Worm (Caenorhabditis elegans) whole organism, young adult: ENCODE results near the gene F07C3.9.

Experiments
- C06A6.2 ChIP-seq: fragments of 200-800 bp; sonication (Bioruptor generic); conservative IDR thresholded peaks from 2 replicates; pipeline ENCODE4 v1.3.6; 2022; ENCODE audit warnings: missing genetic modification characterization, missing compliant biosample characterization
- K11D2.4 ChIP-seq: fragments of 200-800 bp; sonication (Bioruptor generic); IDR thresholded peaks from 2 replicates; pipeline ENCODE4 v1.3.6; 2022; ENCODE audit warnings: missing genetic modification reagents, missing genetic modification characterization, missing compliant biosample characterization
- dpff-1 ChIP-seq: sonication (generic microtip); optimal IDR thresholded peaks from 2 replicates; lab custom pipeline; 2017; ENCODE audit warnings: mild to moderate bottlenecking, missing genetic modification characterization, missing compliant biosample characterization
- dpl-1 ChIP-seq: fragments of 150-350 bp; optimal IDR thresholded peaks from 2 replicates; lab custom pipeline; 2014; ENCODE audit warnings: missing biosample characterization, missing genetic modification reagents, missing genetic modification characterization
- him-1 ChIP-seq: sonication (generic microtip); optimal IDR thresholded peaks from 2 replicates; lab custom pipeline; 2016; ENCODE audit warnings: missing genotype, missing genetic modification reagents, missing genetic modification characterization, missing compliant biosample characterization
- lin-35 ChIP-seq, 3 experiments: fragments of 150-350 bp in 2 of 3; sonication (generic microtip) in 1 of 3; optimal IDR thresholded peaks; 2 replicates each; lab custom pipeline; 2014 to 2018; ENCODE audit warnings: missing biosample characterization in 3 of 3, missing genetic modification characterization in 3 of 3, missing genetic modification reagents in 3 of 3
- snpc-4 ChIP-seq, 5 experiments: fragments of 150-350 bp in 1 of 5; sonication (generic microtip) in 4 of 5; optimal IDR thresholded peaks; 2 replicates each; lab custom pipeline; 2014 to 2018; ENCODE audit warnings: missing genetic modification characterization in 5 of 5, missing biosample characterization in 3 of 5, antibody characterized with exemption in 2 of 5, mild to moderate bottlenecking in 2 of 5, missing compliant biosample characterization in 2 of 5, missing genotype in 2 of 5, moderate library complexity in 2 of 5, missing genetic modification reagents in 1 of 5

DNA sequence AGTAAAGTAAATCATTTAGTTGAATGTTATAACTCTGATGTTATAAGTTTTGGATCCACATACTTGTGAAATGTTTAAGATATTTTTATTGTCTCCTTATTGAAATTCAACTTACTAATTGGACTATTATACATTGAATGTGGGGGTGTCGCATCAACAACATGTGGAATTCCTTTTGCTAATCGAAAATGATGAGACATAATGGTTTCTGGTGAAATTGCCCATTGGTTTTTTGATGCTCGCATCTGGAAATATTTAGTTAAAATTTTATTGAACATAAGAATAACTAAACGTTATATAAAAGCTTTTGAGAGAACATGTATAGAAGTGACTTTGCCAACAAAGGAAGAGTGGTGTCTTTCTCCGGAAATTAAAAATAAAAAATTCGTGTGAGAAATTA lies 37.5 kb upstream of the F07C3.9 start, which contains the start of gene ZK682.7:
- TF ChIP-seq snpc-4 (GFP tag; optimal IDR thresholded peaks at IDR 0.05; lab: Kevin White, UChicago), result no peak
- TF ChIP-seq snpc-4 (tag; optimal IDR thresholded peaks at IDR 0.05; lab: Kevin White, UChicago), result no peak
- TF ChIP-seq dpl-1, result no peak
- no peak for TF ChIP-seq lin-35 (GFP tag; optimal IDR thresholded peaks at IDR 0.05; lab: Kevin White, UChicago)
- no peak for TF ChIP-seq C06A6.2
- TF ChIP-seq dpff-1 (tag; lab: Kevin White, UChicago), result no peak
- no peak for TF ChIP-seq K11D2.4 (GFP tag; lab: Robert Waterston, UW)
- no peak for TF ChIP-seq him-1 (tag; lab: Kevin White, UChicago)
